Worm (Caenorhabditis elegans) whole organism, L2 larva: ENCODE data around the gene F57B9.3.

Experiments
- lin-39 ChIP-seq: fragments of 150-350 bp; optimal IDR thresholded peaks from 2 replicates; lab custom pipeline; 2014; ENCODE audit warnings: missing biosample characterization, missing genetic modification reagents, missing genetic modification characterization
- lsy-2 ChIP-seq, 2 experiments: fragments of 150-350 bp in 1 of 2; sonication (generic microtip) in 1 of 2; optimal IDR thresholded peaks; 2 replicates each; lab custom pipeline; 2014 to 2017; ENCODE audit warnings: missing biosample characterization in 2 of 2, missing genetic modification characterization in 2 of 2
- nhr-21 ChIP-seq: fragments of 150-350 bp; optimal IDR thresholded peaks from 2 replicates; lab custom pipeline; 2014; ENCODE audit warnings: missing biosample characterization, missing genetic modification characterization
- unc-55 ChIP-seq: fragments of 150-350 bp; sonication (generic microtip); optimal IDR thresholded peaks from 3 replicates; lab custom pipeline; 2014; ENCODE audit warnings: missing biosample characterization, missing genetic modification reagents, missing genetic modification characterization
- unc-62 ChIP-seq: fragments of 150-350 bp; optimal IDR thresholded peaks from 2 replicates; lab custom pipeline; 2014; ENCODE audit warnings: missing biosample characterization, missing genetic modification reagents, missing genetic modification characterization

ce11 chrIII:6912381-6912780 lies 27.2 kb upstream of the F57B9.3 start, which contains the start of gene pdf-1:
- no peak for TF ChIP-seq unc-55 (GFP tag; lab: Kevin White, UChicago)
- no peak for TF ChIP-seq unc-62 (GFP tag; lab: Kevin White, UChicago)
- TF ChIP-seq lsy-2 (tag; optimal IDR thresholded peaks at IDR 0.05; lab: Kevin White, UChicago): no peak
- no peak for TF ChIP-seq nhr-21
- no peak for TF ChIP-seq lin-39 (tag; lab: Kevin White, UChicago)
